Fruit fly (Drosophila melanogaster): ENCODE measurements around the gene ssx.
A peak's percentile ranks its signal among the peaks of the same experiment; 100 is the strongest.

The ssx gene

DNA sequence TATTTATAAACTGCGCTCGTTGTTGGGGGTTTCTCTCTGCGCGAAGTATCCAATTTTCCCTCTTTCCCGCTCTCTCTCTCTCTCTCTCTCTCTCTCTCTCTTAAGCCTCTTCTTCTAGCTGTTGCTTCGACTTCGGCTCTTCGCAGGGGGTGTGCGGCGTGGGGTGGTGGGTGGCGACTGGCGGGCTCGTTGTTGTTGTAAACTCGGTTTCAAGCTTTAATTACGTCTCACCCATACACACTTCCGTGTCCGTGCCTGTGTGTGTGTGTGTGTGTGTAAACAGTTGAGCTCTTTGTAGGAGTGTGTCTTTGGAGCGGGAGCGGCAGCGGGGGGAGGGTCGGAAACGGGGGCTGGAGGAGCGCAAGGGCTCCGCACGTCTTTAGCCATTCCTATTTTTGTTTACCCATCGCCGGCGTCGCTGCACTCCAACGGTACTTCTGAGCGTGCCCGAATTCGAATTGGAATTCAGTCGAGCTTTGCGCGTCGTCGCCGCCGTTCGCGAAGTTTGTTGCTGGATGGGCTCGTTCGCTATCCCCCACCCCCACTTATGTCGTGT is 17.8 kb downstream of the ssx start:
- TF ChIP-seq CG6276 (GFP tag; optimal IDR thresholded peaks at IDR 0.05) (no peak), pdm3 (GFP tag; optimal IDR thresholded peaks at IDR 0.05) (no peak), CG11294 (GFP tag; IDR thresholded peaks at IDR 0.05) (no peak), Hr39 (GFP tag; optimal IDR thresholded peaks at IDR 0.05) (no peak), CG16779 (tag; optimal IDR thresholded peaks at IDR 0.05) (no peak), CG8119 (GFP tag; IDR thresholded peaks at IDR 0.05) (no peak), CG10669 (GFP tag; optimal IDR thresholded peaks at IDR 0.05) (no peak), CG6163 (GFP tag; IDR thresholded peaks at IDR 0.05) (0 out of 3 replicates have a peak, but pooled peaks have one; percentile 35), achi (GFP tag; optimal IDR thresholded peaks at IDR 0.05) (no peak), esn (GFP tag; optimal IDR thresholded peaks at IDR 0.05) (no peak), Sox14 (GFP tag; optimal IDR thresholded peaks at IDR 0.05) (no peak), eg (GFP tag; IDR thresholded peaks at IDR 0.05) (0 out of 3 replicates have a peak, but pooled peaks have one; percentile 4), Met (GFP tag; optimal IDR thresholded peaks at IDR 0.05) (no peak), CG3032 (tag; optimal IDR thresholded peaks at IDR 0.05) (no peak), ss (GFP tag; optimal IDR thresholded peaks at IDR 0.05) (peak; percentile 26 to 33), Gug (GFP tag; IDR thresholded peaks at IDR 0.05) (no peak), CG6792 (GFP tag; optimal IDR thresholded peaks at IDR 0.05) (no peak), CG9139 (GFP tag; optimal IDR thresholded peaks at IDR 0.05) (no peak), Eip78C (GFP tag) (peak; percentile 34), fkh (GFP tag; optimal IDR thresholded peaks at IDR 0.05) (peak; percentile 93), svp (GFP tag) (peak; percentile 11), CG10631 (GFP tag; optimal IDR thresholded peaks at IDR 0.05) (no peak), Ets21C (GFP tag; optimal IDR thresholded peaks at IDR 0.05) (no peak), Sox15 (GFP tag; optimal IDR thresholded peaks at IDR 0.05) (no peak), dac (GFP tag; optimal IDR thresholded peaks at IDR 0.05) (no peak), CG15336 (GFP tag; IDR thresholded peaks at IDR 0.05) (no peak), Smox (GFP tag; optimal IDR thresholded peaks at IDR 0.05) (no peak), CG8319 (GFP tag; optimal IDR thresholded peaks at IDR 0.05) (no peak), CG6808 (GFP tag; optimal IDR thresholded peaks at IDR 0.05) (peak; percentile 37), OdsH (GFP tag; optimal IDR thresholded peaks at IDR 0.05) (no peak), net (GFP tag; optimal IDR thresholded peaks at IDR 0.05) (no peak), CG8632 (GFP tag; optimal IDR thresholded peaks at IDR 0.05) (no peak)

DNA sequence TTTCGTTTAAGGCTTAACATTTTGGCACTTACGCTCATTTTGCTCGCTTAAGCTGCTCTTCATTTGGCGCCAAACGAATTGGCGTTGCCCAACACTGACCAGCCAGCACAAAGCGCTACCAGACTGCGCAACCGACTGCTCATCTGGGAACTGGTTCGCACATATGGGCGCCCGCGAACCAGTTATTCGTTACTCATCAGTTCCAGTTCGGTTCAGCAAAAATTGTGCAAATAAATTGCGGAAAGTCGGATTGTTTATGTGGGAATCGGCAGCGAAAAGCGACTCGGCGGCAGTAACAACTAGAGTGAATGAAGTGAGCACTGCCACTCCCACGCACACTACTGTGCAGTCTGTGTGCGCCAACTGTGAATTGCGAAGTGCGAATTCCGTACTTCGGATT is 22.5 kb downstream of the ssx start, which contains the start of gene Rilpl:
Rilpl (plus strand) TSS at position 180 of the 400 bp plus-strand sequence.
- TF ChIP-seq dsx (GFP tag; optimal IDR thresholded peaks at IDR 0.05; ENCODE audit: poor library complexity, severe bottlenecking) (no peak), CG11762 (GFP tag; optimal IDR thresholded peaks at IDR 0.05; ENCODE audit: insufficient read depth) (no peak), Sox102F (GFP tag; optimal IDR thresholded peaks at IDR 0.05) (no peak), CG3032 (tag; optimal IDR thresholded peaks at IDR 0.05) (no peak), fd85E (GFP tag; optimal IDR thresholded peaks at IDR 0.05) (no peak), CG10669 (GFP tag; optimal IDR thresholded peaks at IDR 0.05) (no peak), CG34406 (GFP tag; optimal IDR thresholded peaks at IDR 0.05) (no peak), net (GFP tag; optimal IDR thresholded peaks at IDR 0.05) (peak; percentile 23), Hr38 (GFP tag; optimal IDR thresholded peaks at IDR 0.05) (no peak), eg (GFP tag; IDR thresholded peaks at IDR 0.05) (0 out of 3 replicates have a peak, but pooled peaks have one; percentile 21), dac (GFP tag; optimal IDR thresholded peaks at IDR 0.05) (no peak), CG10631 (GFP tag; optimal IDR thresholded peaks at IDR 0.05) (no peak), CG6163 (GFP tag; IDR thresholded peaks at IDR 0.05) (no peak), salr (GFP tag; optimal IDR thresholded peaks at IDR 0.05) (no peak), CG6854 (GFP tag; optimal IDR thresholded peaks at IDR 0.05) (peak; percentile 40), Ets96B (tag; optimal IDR thresholded peaks at IDR 0.05) (no peak), fkh (GFP tag; optimal IDR thresholded peaks at IDR 0.05) (peak; percentile 66), esn (GFP tag; optimal IDR thresholded peaks at IDR 0.05) (peak; percentile 27), Ets21C (GFP tag; optimal IDR thresholded peaks at IDR 0.05) (no peak), Sox15 (GFP tag; optimal IDR thresholded peaks at IDR 0.05) (no peak), CG9139 (GFP tag; optimal IDR thresholded peaks at IDR 0.05) (no peak), CG3919 (GFP tag; optimal IDR thresholded peaks at IDR 0.05) (peak; percentile 30), CG31627 (GFP tag; optimal IDR thresholded peaks at IDR 0.05) (no peak), CG11902 (GFP tag; optimal IDR thresholded peaks at IDR 0.05) (no peak), pdm3 (GFP tag; optimal IDR thresholded peaks at IDR 0.05) (no peak), achi (GFP tag; optimal IDR thresholded peaks at IDR 0.05) (no peak), CG11294 (GFP tag; IDR thresholded peaks at IDR 0.05) (no peak), CG32006 (GFP tag; optimal IDR thresholded peaks at IDR 0.05) (no peak), CG8319 (GFP tag; optimal IDR thresholded peaks at IDR 0.05) (no peak), svp (GFP tag) (no peak), Hr39 (GFP tag; optimal IDR thresholded peaks at IDR 0.05) (no peak), Eip93F (GFP tag; optimal IDR thresholded peaks at IDR 0.05) (no peak), Eip78C (GFP tag) (peak; percentile 7), Hr4 (GFP tag; optimal IDR thresholded peaks at IDR 0.05) (no peak), CG15336 (GFP tag; IDR thresholded peaks at IDR 0.05) (no peak), CG1621 (tag; optimal IDR thresholded peaks at IDR 0.05) (peak; percentile 63), Smox (GFP tag; optimal IDR thresholded peaks at IDR 0.05) (no peak)

Data from whole organism, prepupa.